Fruit fly (Drosophila melanogaster) whole organism, prepupa: ENCODE measurements around the gene CG16985.

Experiments
- Blimp-1 ChIP-seq: fragments of 200-800 bp; sonication (Bioruptor generic); optimal IDR thresholded peaks from 3 replicates; lab custom pipeline; 2017; ENCODE audit warnings: missing biosample characterization, missing genetic modification characterization, mild to moderate bottlenecking, moderate library complexity, missing genetic modification reagents
- CG10669 ChIP-seq: fragments of 200-800 bp; sonication (Bioruptor generic); optimal IDR thresholded peaks from 3 replicates; lab custom pipeline; 2018; ENCODE audit warnings: missing biosample characterization, mild to moderate bottlenecking, missing genetic modification characterization, moderate library complexity
- CG1621 ChIP-seq: fragments of 200-800 bp; sonication (Bioruptor generic); optimal IDR thresholded peaks from 3 replicates; lab custom pipeline; 2018; ENCODE audit warnings: missing biosample characterization, mild to moderate bottlenecking, missing genetic modification characterization
- CG16779 ChIP-seq: fragments of 200-800 bp; sonication (Bioruptor generic); optimal IDR thresholded peaks from 3 replicates; lab custom pipeline; 2017; ENCODE audit warnings: missing biosample characterization, mild to moderate bottlenecking, missing genetic modification characterization
- CG3032 ChIP-seq: fragments of 200-800 bp; optimal IDR thresholded peaks from 2 replicates; lab custom pipeline; 2019; ENCODE audit warnings: missing biosample characterization, mild to moderate bottlenecking, missing genetic modification characterization, moderate library complexity
- CG31627 ChIP-seq: fragments of 200-800 bp; sonication (Bioruptor generic); optimal IDR thresholded peaks from 3 replicates; lab custom pipeline; 2016; ENCODE audit warnings: missing biosample characterization, missing genetic modification characterization
- CG32006 ChIP-seq: fragments of 200-800 bp; sonication (Bioruptor generic); optimal IDR thresholded peaks from 3 replicates; lab custom pipeline; 2017; ENCODE audit warnings: missing biosample characterization, mild to moderate bottlenecking, missing genetic modification characterization
- CG3919 ChIP-seq: fragments of 200-800 bp; sonication (Bioruptor generic); optimal IDR thresholded peaks from 3 replicates; lab custom pipeline; 2016; ENCODE audit warnings: missing biosample characterization, missing genetic modification characterization
- CG4318 ChIP-seq: fragments of 200-800 bp; sonication (Bioruptor generic); optimal IDR thresholded peaks from 3 replicates; lab custom pipeline; 2017; ENCODE audit warnings: missing biosample characterization, mild to moderate bottlenecking, missing genetic modification characterization
- CG6163 ChIP-seq: fragments of 200-800 bp; sonication (Bioruptor generic); IDR thresholded peaks from 3 replicates; pipeline ENCODE4 v1.3.6; 2022; ENCODE audit warnings: missing biosample characterization, missing genetic modification characterization
- CG6276 ChIP-seq: fragments of 200-800 bp; sonication (Bioruptor generic); optimal IDR thresholded peaks from 2 replicates; lab custom pipeline; 2017; ENCODE audit warnings: missing biosample characterization, mild to moderate bottlenecking, missing genetic modification characterization
- CG6792 ChIP-seq: fragments of 200-800 bp; sonication (Bioruptor generic); optimal IDR thresholded peaks from 3 replicates; lab custom pipeline; 2016; ENCODE audit warnings: missing biosample characterization, missing genetic modification characterization
- CG6808 ChIP-seq: fragments of 200-800 bp; sonication (Bioruptor generic); optimal IDR thresholded peaks from 3 replicates; lab custom pipeline; 2017; ENCODE audit warnings: missing biosample characterization, missing genetic modification characterization, mild to moderate bottlenecking, moderate library complexity, missing genetic modification reagents
- CG6854 ChIP-seq: fragments of 200-800 bp; sonication (Bioruptor generic); optimal IDR thresholded peaks from 2 replicates; lab custom pipeline; 2017; ENCODE audit warnings: missing biosample characterization, mild to moderate bottlenecking, missing genetic modification characterization
- CG7368 ChIP-seq: fragments of 200-800 bp; sonication (Bioruptor generic); optimal IDR thresholded peaks from 3 replicates; lab custom pipeline; 2016; ENCODE audit warnings: missing biosample characterization, missing genetic modification characterization
- CG8119 ChIP-seq: fragments of 200-800 bp; sonication (Bioruptor generic); IDR thresholded peaks from 3 replicates; pipeline ENCODE4 v1.3.6; 2022; ENCODE audit warnings: missing biosample characterization, missing genetic modification characterization
- CG8319 ChIP-seq: fragments of 200-800 bp; sonication (Bioruptor generic); optimal IDR thresholded peaks from 3 replicates; lab custom pipeline; 2016; ENCODE audit warnings: missing biosample characterization, missing genetic modification characterization
- CG8632 ChIP-seq: fragments of 200-800 bp; sonication (Bioruptor generic); optimal IDR thresholded peaks from 3 replicates; lab custom pipeline; 2016; ENCODE audit warnings: missing biosample characterization, missing genetic modification characterization
- CG9139 ChIP-seq: fragments of 200-800 bp; sonication (Bioruptor generic); optimal IDR thresholded peaks from 3 replicates; lab custom pipeline; 2017; ENCODE audit warnings: missing biosample characterization, mild to moderate bottlenecking, missing genetic modification characterization
- Eip75B ChIP-seq: fragments of 200-800 bp; sonication (Bioruptor generic); optimal IDR thresholded peaks from 3 replicates; lab custom pipeline; 2016; ENCODE audit warnings: missing biosample characterization, missing genetic modification characterization
- Eip78C ChIP-seq: fragments of 200-800 bp; sonication (Bioruptor generic); peaks from one replicate; lab custom pipeline; 2016; ENCODE audit warnings: missing biosample characterization, missing genetic modification characterization
- Ets21C ChIP-seq: fragments of 200-800 bp; sonication (Bioruptor generic); optimal IDR thresholded peaks from 3 replicates; lab custom pipeline; 2016; ENCODE audit warnings: missing biosample characterization, missing genetic modification characterization
- Ets96B ChIP-seq: fragments of 200-800 bp; optimal IDR thresholded peaks from 2 replicates; lab custom pipeline; 2019; ENCODE audit warnings: missing biosample characterization, mild to moderate bottlenecking, missing genetic modification characterization, moderate library complexity
- Gug ChIP-seq: fragments of 200-800 bp; sonication (Bioruptor generic); IDR thresholded peaks from 2 replicates; pipeline ENCODE4 v1.3.6; 2022; ENCODE audit warnings: missing biosample characterization, missing genetic modification characterization
- Hr39 ChIP-seq: fragments of 200-800 bp; sonication (Bioruptor generic); optimal IDR thresholded peaks from 2 replicates; lab custom pipeline; 2016; ENCODE audit warnings: missing biosample characterization, missing genetic modification characterization
- Lpt ChIP-seq: fragments of 200-800 bp; sonication (Bioruptor generic); optimal IDR thresholded peaks from 3 replicates; lab custom pipeline; 2016; ENCODE audit warnings: missing biosample characterization, missing genetic modification characterization
- OdsH ChIP-seq: fragments of 200-800 bp; sonication (Bioruptor generic); optimal IDR thresholded peaks from 3 replicates; lab custom pipeline; 2016; ENCODE audit warnings: missing biosample characterization, missing genetic modification characterization
- Smox ChIP-seq: fragments of 200-800 bp; sonication (Bioruptor generic); optimal IDR thresholded peaks from 3 replicates; lab custom pipeline; 2016; ENCODE audit warnings: missing biosample characterization, missing genetic modification characterization
- Sox14 ChIP-seq: fragments of 200-800 bp; sonication (Bioruptor generic); optimal IDR thresholded peaks from 3 replicates; lab custom pipeline; 2016; ENCODE audit warnings: missing biosample characterization, missing genetic modification characterization
- Sox15 ChIP-seq: fragments of 200-800 bp; sonication (Bioruptor generic); optimal IDR thresholded peaks from 3 replicates; lab custom pipeline; 2016; ENCODE audit warnings: missing biosample characterization, missing genetic modification characterization
- achi ChIP-seq: fragments of 200-800 bp; sonication (Bioruptor generic); optimal IDR thresholded peaks from 3 replicates; lab custom pipeline; 2016; ENCODE audit warnings: missing biosample characterization, missing genetic modification characterization
- acj6 ChIP-seq: fragments of 200-800 bp; sonication (Bioruptor generic); optimal IDR thresholded peaks from 3 replicates; lab custom pipeline; 2016; ENCODE audit warnings: missing biosample characterization, missing genetic modification characterization
- cyc ChIP-seq: fragments of 200-800 bp; sonication (Bioruptor generic); optimal IDR thresholded peaks from 3 replicates; lab custom pipeline; 2016; ENCODE audit warnings: missing biosample characterization, missing genetic modification characterization
- dsx ChIP-seq: fragments of 200-800 bp; optimal IDR thresholded peaks from 3 replicates; lab custom pipeline; 2019; ENCODE audit warnings: missing biosample characterization, mild to moderate bottlenecking, missing genetic modification characterization, moderate library complexity; ENCODE audit not compliant: poor library complexity, severe bottlenecking
- esn ChIP-seq: fragments of 200-800 bp; sonication (Bioruptor generic); optimal IDR thresholded peaks from 2 replicates; lab custom pipeline; 2016; ENCODE audit warnings: missing biosample characterization, mild to moderate bottlenecking, missing genetic modification characterization, moderate library complexity
- fd59A ChIP-seq: fragments of 200-800 bp; sonication (Bioruptor generic); optimal IDR thresholded peaks from 2 replicates; lab custom pipeline; 2017; ENCODE audit warnings: missing biosample characterization, mild to moderate bottlenecking, missing genetic modification characterization, missing genetic modification reagents
- fkh ChIP-seq: fragments of 200-800 bp; sonication (Bioruptor generic); optimal IDR thresholded peaks from 3 replicates; lab custom pipeline; 2017; ENCODE audit warnings: missing biosample characterization, mild to moderate bottlenecking, missing genetic modification characterization, moderate library complexity
- lz ChIP-seq: fragments of 200-800 bp; sonication (Bioruptor generic); optimal IDR thresholded peaks from 3 replicates; lab custom pipeline; 2016; ENCODE audit warnings: missing biosample characterization, missing genetic modification characterization
- net ChIP-seq: fragments of 200-800 bp; sonication (Bioruptor generic); optimal IDR thresholded peaks from 3 replicates; lab custom pipeline; 2016; ENCODE audit warnings: missing biosample characterization, missing genetic modification characterization
- pdm3 ChIP-seq: fragments of 200-800 bp; sonication (Bioruptor generic); optimal IDR thresholded peaks from 3 replicates; lab custom pipeline; 2016; ENCODE audit warnings: missing biosample characterization, missing genetic modification characterization
- ss ChIP-seq, 2 experiments: fragments of 200-800 bp; sonication (Bioruptor generic); optimal IDR thresholded peaks; 2 replicates in 1 of 2; 3 replicates in 1 of 2; lab custom pipeline; 2017 to 2018; ENCODE audit warnings: mild to moderate bottlenecking in 2 of 2, missing biosample characterization in 2 of 2, missing genetic modification characterization in 2 of 2, moderate library complexity in 1 of 2
- svp ChIP-seq: fragments of 200-800 bp; sonication (Bioruptor generic); peaks from one replicate; lab custom pipeline; 2016; ENCODE audit warnings: missing biosample characterization, missing genetic modification characterization
- topi ChIP-seq: fragments of 200-800 bp; sonication (Bioruptor generic); optimal IDR thresholded peaks from 3 replicates; lab custom pipeline; 2016; ENCODE audit warnings: missing biosample characterization, missing genetic modification characterization

The CG16985 gene

DNA sequence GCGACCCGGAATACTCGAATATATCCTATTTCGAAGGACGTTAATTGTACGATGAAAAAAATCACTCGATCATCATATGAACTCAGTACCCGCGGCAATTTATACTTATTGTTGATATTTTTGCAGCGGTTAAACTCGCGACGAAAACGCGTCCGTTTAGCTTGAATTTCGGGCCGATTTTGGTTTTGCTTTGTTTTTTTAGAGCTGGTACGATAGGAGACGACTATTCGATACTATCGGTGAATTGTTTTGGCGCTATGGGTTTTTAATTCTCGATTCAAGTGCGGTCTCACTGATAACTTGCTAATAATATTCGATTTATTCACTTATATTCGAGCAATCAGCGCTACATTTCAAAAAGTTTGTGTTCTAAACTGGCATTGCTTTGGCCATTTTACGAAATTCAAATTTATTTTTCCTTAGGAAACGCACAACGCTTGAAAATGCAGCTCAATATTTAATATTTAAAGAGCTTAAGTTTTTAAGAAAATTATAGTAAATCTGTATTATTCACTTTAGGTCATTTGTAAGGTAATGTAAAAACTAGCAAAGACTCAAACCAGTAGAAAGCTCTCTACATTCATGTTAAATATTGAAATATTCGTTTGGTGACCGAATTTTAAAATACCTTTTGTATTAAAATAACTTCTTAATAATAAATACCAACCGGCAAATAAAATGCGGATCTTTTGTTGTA, 44.8 kb upstream of the CG16985 start, which contains the start of gene Spn (continued):
- TF ChIP-seq CG6792 (GFP tag; lab: Kevin White, UChicago) = peak; percentile 19
- TF ChIP-seq CG16779 (tag; lab: Kevin White, UChicago) = no peak
- no peak for TF ChIP-seq Gug (GFP tag; lab: Robert Waterston, UW)
- no peak for TF ChIP-seq CG1621 (tag; lab: Kevin White, UChicago)
- TF ChIP-seq Ets21C (GFP tag; lab: Kevin White, UChicago) = peak; percentile 9
- no peak for TF ChIP-seq Eip75B
- TF ChIP-seq CG6276 (GFP tag; lab: Kevin White, UChicago) = no peak
- peak; percentile 41 for TF ChIP-seq lz (GFP tag; lab: Kevin White, UChicago)
- no peak for TF ChIP-seq Blimp-1 (GFP tag; lab: Kevin White, UChicago)
- no peak for TF ChIP-seq CG4318
- peak; percentile 52 for TF ChIP-seq topi (GFP tag; lab: Kevin White, UChicago)
- peak; percentile 82 for TF ChIP-seq Eip78C (GFP tag; lab: Kevin White, UChicago)
- TF ChIP-seq acj6 (GFP tag; lab: Kevin White, UChicago) = no peak
- peak; percentile 5 for TF ChIP-seq cyc (GFP tag; lab: Kevin White, UChicago)
- TF ChIP-seq CG6808 = peak; percentile 33
- TF ChIP-seq CG3032 (tag; lab: Kevin White, UChicago) = peak; percentile 34
- no peak for TF ChIP-seq net
- TF ChIP-seq, all 60 proteins: peak for 20

DNA sequence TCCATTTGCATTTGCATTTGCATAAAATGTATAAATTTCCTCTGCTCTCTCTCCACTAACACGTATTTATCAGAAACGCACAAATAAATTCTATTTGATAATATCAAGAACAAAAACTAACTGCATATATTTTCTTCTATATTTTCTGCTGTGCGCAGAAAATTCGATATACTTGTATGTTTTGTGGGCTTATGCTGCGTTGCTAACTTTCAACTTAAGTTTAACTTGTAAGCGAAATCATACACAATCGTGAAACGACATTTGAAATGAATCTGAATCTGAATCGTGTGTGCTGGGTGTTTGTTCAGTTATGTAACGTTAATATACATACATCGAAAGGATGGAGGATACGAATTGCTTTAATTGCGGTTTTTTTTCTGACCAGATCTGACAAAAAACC, 43.4 kb upstream of the CG16985 start:
- TF ChIP-seq Smox (GFP tag; lab: Kevin White, UChicago) (no peak), CG8632 (GFP tag; lab: Kevin White, UChicago) (no peak), Eip75B (no peak), OdsH (GFP tag; lab: Kevin White, UChicago) (no peak), CG10669 (GFP tag; lab: Kevin White, UChicago) (no peak), Gug (GFP tag; lab: Robert Waterston, UW) (no peak), esn (GFP tag; lab: Kevin White, UChicago) (no peak), CG32006 (GFP tag; lab: Kevin White, UChicago) (no peak), Ets96B (tag; lab: Kevin White, UChicago) (no peak), CG6276 (GFP tag; lab: Kevin White, UChicago) (no peak), Hr39 (GFP tag; lab: Kevin White, UChicago) (no peak), CG7368 (GFP tag; lab: Kevin White, UChicago) (no peak), CG8119 (GFP tag; lab: Robert Waterston, UW) (no peak), CG8319 (no peak), CG3919 (GFP tag; lab: Kevin White, UChicago) (no peak), fkh (GFP tag; lab: Kevin White, UChicago) (no peak)

DNA sequence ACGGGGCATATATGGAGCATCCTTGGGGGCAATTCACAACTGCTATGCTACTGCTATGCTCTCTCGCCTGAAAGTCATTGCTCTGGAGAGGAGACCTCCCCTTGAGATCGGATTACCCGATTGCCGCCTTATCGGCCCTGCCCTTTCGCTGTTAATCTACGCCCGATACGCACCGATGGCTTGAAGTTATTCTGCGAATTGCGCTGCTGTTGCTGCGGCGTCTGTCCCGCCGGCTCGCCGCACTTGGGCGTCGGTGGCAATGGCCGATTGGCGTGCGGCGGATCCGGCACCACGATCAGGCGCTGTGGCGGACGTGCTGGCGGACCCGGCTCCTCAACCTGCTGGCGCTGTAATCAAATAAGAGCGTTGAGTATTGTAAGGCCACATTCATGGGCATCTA, 33.1 kb upstream of the CG16985 start:
- peak; percentile 96 for TF ChIP-seq svp (GFP tag; lab: Kevin White, UChicago)
- TF ChIP-seq CG3032 (tag; lab: Kevin White, UChicago) = no peak
- 0 out of 3 replicates have a peak, but pooled peaks have one; percentile 21 for TF ChIP-seq CG6163 (GFP tag; lab: Robert Waterston, UW)
- TF ChIP-seq, all 60 proteins: peak for 2

DNA sequence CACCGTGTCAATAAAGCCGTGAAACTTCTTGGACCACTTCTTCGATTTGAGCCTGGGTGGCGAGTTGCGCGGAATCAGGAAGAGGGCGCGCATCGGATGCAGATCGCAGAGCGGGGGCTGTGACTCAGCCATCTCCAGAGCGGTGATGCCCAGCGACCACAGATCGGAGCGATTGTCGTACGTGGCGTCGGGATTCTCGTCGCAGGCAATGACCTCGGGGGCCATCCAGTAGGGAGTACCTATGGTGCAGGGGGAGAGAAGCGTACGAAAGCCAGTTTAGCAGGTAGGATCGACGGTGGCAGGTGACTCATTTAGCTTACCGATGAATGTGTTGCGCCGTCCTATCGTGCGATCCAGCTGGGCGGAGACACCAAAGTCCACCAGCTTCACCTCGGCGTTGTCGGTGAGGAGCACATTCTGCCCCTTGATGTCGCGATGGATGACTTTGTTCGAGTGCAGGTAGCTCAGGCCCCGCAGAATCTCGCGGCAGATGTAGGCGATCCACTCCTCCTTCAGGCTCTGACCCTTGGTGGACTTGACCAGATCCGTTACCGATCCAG, 32.0 kb upstream of the CG16985 start:
- TF ChIP-seq CG7368 (GFP tag; lab: Kevin White, UChicago) (no peak), svp (GFP tag; lab: Kevin White, UChicago) (peak; percentile 83), dsx (GFP tag; lab: Kevin White, UChicago) (no peak), Sox15 (GFP tag; lab: Kevin White, UChicago) (no peak), fd59A (GFP tag; lab: Kevin White, UChicago) (no peak), CG8119 (GFP tag; lab: Robert Waterston, UW) (no peak), CG16779 (tag; lab: Kevin White, UChicago) (no peak), CG6854 (GFP tag; lab: Kevin White, UChicago) (no peak), CG6276 (GFP tag; lab: Kevin White, UChicago) (no peak), topi (GFP tag; lab: Kevin White, UChicago) (no peak), CG8632 (GFP tag; lab: Kevin White, UChicago) (no peak), lz (GFP tag; lab: Kevin White, UChicago) (no peak), CG9139 (GFP tag; lab: Kevin White, UChicago) (peak; percentile 24), Sox14 (no peak), Lpt (GFP tag; lab: Kevin White, UChicago) (no peak), OdsH (GFP tag; lab: Kevin White, UChicago) (no peak), pdm3 (GFP tag; lab: Kevin White, UChicago) (no peak), achi (GFP tag; lab: Kevin White, UChicago) (no peak), CG31627 (GFP tag; lab: Kevin White, UChicago) (no peak), Eip78C (GFP tag; lab: Kevin White, UChicago) (peak; percentile 10), ss (GFP tag; optimal IDR thresholded peaks at IDR 0.05; lab: Kevin White, UChicago) (peak; percentile 28 to 46), CG1621 (tag; lab: Kevin White, UChicago) (no peak), CG6808 (peak; percentile 67)
